Fruit fly (Drosophila melanogaster) ovary, adult (tissue): ENCODE results near the gene Gld.

Source experiments
- CG17801 ChIP-seq: fragments of 200-800 bp; optimal IDR thresholded peaks from 2 replicates; lab custom pipeline; 2019; ENCODE audit warnings: missing biosample characterization, mild to moderate bottlenecking, missing genetic modification characterization, moderate library complexity; ENCODE audit not compliant: partially characterized antibody

Gld gene

DNA sequence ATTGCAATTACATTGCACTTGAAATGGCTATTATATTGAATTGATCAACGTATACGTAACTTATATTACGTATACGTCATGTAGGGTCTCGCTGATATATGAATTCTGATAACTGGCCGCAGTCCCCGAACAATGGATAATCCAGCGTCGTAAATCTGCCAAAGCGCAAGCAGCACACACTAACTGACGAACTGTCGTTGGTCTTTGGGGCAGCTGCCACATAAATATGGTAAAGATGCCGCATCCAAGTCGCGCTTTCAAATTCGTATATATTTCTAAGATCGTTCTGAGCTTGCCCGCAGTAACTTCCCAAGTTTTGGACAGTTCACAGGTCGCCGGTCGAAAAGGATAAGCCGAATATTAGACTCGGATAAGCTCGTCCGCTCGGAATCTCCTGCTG lies 24.0 kb downstream of the Gld start, which contains the start of gene CG14607:
TSS of gene CG14607 (plus strand) at position 301 of the 400 bp plus-strand sequence.
- TF ChIP-seq CG17801 (GFP tag; lab: Kevin White, UChicago) = no peak

DNA sequence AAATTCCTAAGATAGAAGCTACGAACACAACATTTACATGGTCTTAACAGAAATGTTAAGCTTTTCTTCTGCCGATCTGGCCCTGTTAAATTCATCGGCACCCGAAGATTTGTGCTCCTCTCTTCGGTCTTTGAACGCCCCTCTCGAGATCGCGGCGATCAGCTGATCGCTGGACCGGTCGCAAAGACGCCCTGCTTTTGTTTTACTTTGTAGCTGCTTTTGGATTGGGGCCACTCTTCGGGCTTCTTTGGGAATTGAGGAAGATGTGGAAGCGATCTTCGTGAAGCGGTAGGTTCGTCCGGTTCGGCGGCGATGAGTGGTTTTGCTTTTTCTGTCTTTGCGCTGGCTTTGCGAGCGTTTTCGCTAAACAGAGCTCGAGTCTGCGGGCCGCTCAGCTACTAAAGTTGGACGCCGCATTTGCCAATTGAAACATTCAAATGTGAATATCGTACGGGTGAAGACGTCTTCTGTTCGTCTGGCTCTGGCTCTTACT lies 41.5 kb downstream of the Gld start, which contains the start of gene thw:
TSS of gene thw (plus strand) at position 443 of the 493 bp plus-strand sequence.
- no peak for TF ChIP-seq CG17801 (GFP tag; lab: Kevin White, UChicago)

DNA sequence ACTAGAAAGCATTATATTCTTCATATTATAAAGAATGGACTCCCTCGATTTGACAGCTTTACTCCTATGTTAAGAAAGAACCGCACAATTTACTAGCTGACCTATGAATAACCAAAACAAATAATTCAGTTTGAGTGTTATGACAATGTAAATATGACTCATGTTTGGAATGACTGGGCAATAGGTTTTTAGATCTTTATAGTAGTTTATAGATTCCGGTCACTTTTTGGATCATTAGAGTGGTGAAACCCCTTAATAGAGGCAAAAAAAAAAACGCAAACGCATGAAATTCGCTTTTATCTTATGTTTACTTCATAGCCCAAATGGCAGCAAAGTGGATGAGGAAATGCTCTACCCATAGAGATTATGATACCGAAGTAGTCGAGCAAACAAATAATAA lies 45.9 kb downstream of the Gld start, which contains the start of gene CG14605:
TSS of gene CG14605 (minus strand) at position 101 of the 400 bp plus-strand sequence.
- no peak for TF ChIP-seq CG17801 (GFP tag; lab: Kevin White, UChicago)

dm6 chr3R:7216924-7217529 lies 48.5 kb downstream of the Gld start, which contains the start of gene CG14606:
Gene CG14606, minus strand, starts transcription at chr3R:7217083.
- no peak for TF ChIP-seq CG17801 (GFP tag; lab: Kevin White, UChicago)

- no peak for TF ChIP-seq CG17801 (GFP tag; lab: Kevin White, UChicago)
Measured at dm6 chr3R:7208331-7208730, 57.2 kb downstream of the Gld start, which contains the start of gene CG1288. Gene CG1288, minus strand, starts transcription at chr3R:7208431.
